Fruit fly (Drosophila melanogaster) whole organism, embryonic: ENCODE measurements around the gene Syx1A.

ENCODE experiments used
- Abd-B ChIP-seq: fragments of 200-800 bp; sonication (Bioruptor generic); optimal IDR thresholded peaks from 2 replicates; lab custom pipeline; 2018; ENCODE audit warnings: missing biosample characterization, mild to moderate bottlenecking, missing genetic modification characterization, moderate library complexity
- Adf1 ChIP-seq: fragments of 200-800 bp; sonication (Bioruptor generic); IDR thresholded peaks from 2 replicates; pipeline ENCODE4 v1.3.6; 2022; ENCODE audit warnings: missing biosample characterization, missing genetic modification characterization
- Asciz ChIP-seq: fragments of 200-800 bp; sonication (Bioruptor generic); optimal IDR thresholded peaks from 2 replicates; lab custom pipeline; 2017; ENCODE audit warnings: missing biosample characterization, mild to moderate bottlenecking, missing genetic modification characterization, missing genetic modification reagents
- Blimp-1 ChIP-seq: fragments of 200-800 bp; sonication (Bioruptor generic); optimal IDR thresholded peaks from 3 replicates; lab custom pipeline; 2018; ENCODE audit warnings: missing biosample characterization, missing genetic modification characterization, mild to moderate bottlenecking, moderate library complexity, missing genetic modification reagents
- CG10267 ChIP-seq: fragments of 200-800 bp; sonication (Bioruptor generic); optimal IDR thresholded peaks from 2 replicates; lab custom pipeline; 2018; ENCODE audit warnings: missing biosample characterization, mild to moderate bottlenecking, missing genetic modification characterization, moderate library complexity
- CG10543 ChIP-seq: fragments of 200-800 bp; sonication (Bioruptor generic); optimal IDR thresholded peaks from 3 replicates; lab custom pipeline; 2017; ENCODE audit warnings: missing biosample characterization, mild to moderate bottlenecking, missing genetic modification characterization, moderate library complexity
- CG11247 ChIP-seq: fragments of 200-800 bp; sonication (Bioruptor generic); IDR thresholded peaks from 2 replicates; pipeline ENCODE4 v1.3.6; 2022; ENCODE audit warnings: missing biosample characterization, missing genetic modification characterization
- CG12155 ChIP-seq: fragments of 200-800 bp; sonication (Bioruptor generic); optimal IDR thresholded peaks from 3 replicates; lab custom pipeline; 2016; ENCODE audit warnings: missing biosample characterization, missing genetic modification characterization
- CG12659 ChIP-seq: fragments of 200-800 bp; sonication (Bioruptor generic); optimal IDR thresholded peaks from 3 replicates; lab custom pipeline; 2017; ENCODE audit warnings: mild to moderate bottlenecking, missing biosample characterization, missing genetic modification reagents, missing genetic modification characterization
- CG13123 ChIP-seq: fragments of 200-800 bp; sonication (Bioruptor generic); optimal IDR thresholded peaks from 2 replicates; lab custom pipeline; 2016; ENCODE audit warnings: missing biosample characterization, missing genetic modification characterization
- CG15479 ChIP-seq: fragments of 200-800 bp; sonication (Bioruptor generic); optimal IDR thresholded peaks from 3 replicates; lab custom pipeline; 2019; ENCODE audit warnings: missing biosample characterization, mild to moderate bottlenecking, missing genetic modification characterization, moderate library complexity
- CG17912 ChIP-seq: fragments of 200-800 bp; sonication (Bioruptor generic); optimal IDR thresholded peaks from 2 replicates; lab custom pipeline; 2018; ENCODE audit warnings: missing biosample characterization, mild to moderate bottlenecking, missing genetic modification characterization
- CG2199 ChIP-seq: fragments of 200-800 bp; sonication (Bioruptor generic); IDR thresholded peaks from 3 replicates; pipeline ENCODE4 v1.3.6; 2022; ENCODE audit warnings: missing biosample characterization, missing genetic modification characterization
- CG2712 ChIP-seq: fragments of 200-800 bp; optimal IDR thresholded peaks from 3 replicates; lab custom pipeline; 2019; ENCODE audit warnings: missing biosample characterization, mild to moderate bottlenecking, missing genetic modification characterization, moderate library complexity
- CG31441 ChIP-seq: fragments of 200-800 bp; sonication (Bioruptor generic); IDR thresholded peaks from 2 replicates; pipeline ENCODE4 v1.3.6; 2022; ENCODE audit warnings: missing biosample characterization, missing genetic modification characterization
- CG32767 ChIP-seq: fragments of 200-800 bp; sonication (Bioruptor generic); IDR thresholded peaks from 2 replicates; pipeline ENCODE4 v1.3.6; 2022; ENCODE audit warnings: missing biosample characterization, missing genetic modification characterization
- CG32772 ChIP-seq: fragments of 200-800 bp; sonication (Bioruptor generic); IDR thresholded peaks from 2 replicates; pipeline ENCODE4 v1.3.6; 2022; ENCODE audit warnings: missing biosample characterization, missing genetic modification characterization
- CG7271 ChIP-seq: fragments of 200-800 bp; sonication (Bioruptor generic); optimal IDR thresholded peaks from 2 replicates; lab custom pipeline; 2018; ENCODE audit warnings: missing biosample characterization, mild to moderate bottlenecking, missing genetic modification characterization, moderate library complexity
- CG7839 ChIP-seq: fragments of 200-800 bp; sonication (Bioruptor generic); optimal IDR thresholded peaks from 3 replicates; lab custom pipeline; 2018; ENCODE audit warnings: missing biosample characterization, mild to moderate bottlenecking, missing genetic modification characterization, moderate library complexity
- CG8089 ChIP-seq: fragments of 200-800 bp; sonication (Bioruptor generic); optimal IDR thresholded peaks from 3 replicates; lab custom pipeline; 2016; ENCODE audit warnings: missing biosample characterization, missing genetic modification characterization
- CG8290 ChIP-seq, 3 experiments: fragments of 200-800 bp; sonication (Bioruptor generic); optimal IDR thresholded peaks; 2 replicates each; lab custom pipeline; 2016 to 2019; ENCODE audit warnings: missing biosample characterization in 3 of 3, missing genetic modification characterization in 3 of 3, mild to moderate bottlenecking in 2 of 3, moderate library complexity in 1 of 3
- CG8388 ChIP-seq: fragments of 200-800 bp; sonication (Bioruptor generic); optimal IDR thresholded peaks from 2 replicates; lab custom pipeline; 2019; ENCODE audit warnings: missing biosample characterization, mild to moderate bottlenecking, missing genetic modification characterization, moderate library complexity
- CG8765 ChIP-seq: fragments of 200-800 bp; sonication (Bioruptor generic); IDR thresholded peaks from 2 replicates; pipeline ENCODE4 v1.3.6; 2022; ENCODE audit warnings: missing biosample characterization, missing genetic modification characterization
- CG9215 ChIP-seq: fragments of 200-800 bp; sonication (Bioruptor generic); IDR thresholded peaks from 2 replicates; pipeline ENCODE4 v1.3.6; 2022; ENCODE audit warnings: missing biosample characterization, missing genetic modification characterization
- CTCF ChIP-seq: fragments of 200-800 bp; sonication (Bioruptor generic); optimal IDR thresholded peaks from 2 replicates; lab custom pipeline; 2017; ENCODE audit warnings: missing biosample characterization, mild to moderate bottlenecking, missing genetic modification characterization, moderate library complexity
- Dfd ChIP-seq, 2 experiments: fragments of >200 bp; optimal IDR thresholded peaks; 2 replicates each; lab custom pipeline; 2017; ENCODE audit warnings: missing biosample characterization in 2 of 2, missing genetic modification characterization in 2 of 2
- Gug ChIP-seq: fragments of 200-800 bp; sonication (Bioruptor generic); IDR thresholded peaks from 4 replicates; pipeline ENCODE4 v1.3.6; 2022; ENCODE audit warnings: missing biosample characterization, missing genetic modification characterization
- Hr78 ChIP-seq, 2 experiments: fragments of 200-800 bp in 1 of 2; fragments of >200 bp in 1 of 2; sonication (Bioruptor generic) in 1 of 2; optimal IDR thresholded peaks; 2 replicates each; lab custom pipeline; 2017 to 2019; ENCODE audit warnings: missing biosample characterization in 2 of 2, missing genetic modification characterization in 2 of 2, mild to moderate bottlenecking in 1 of 2, moderate library complexity in 1 of 2
- Max ChIP-seq: fragments of 200-800 bp; sonication (Bioruptor generic); optimal IDR thresholded peaks from 2 replicates; lab custom pipeline; 2016; ENCODE audit warnings: missing biosample characterization, mild to moderate bottlenecking, missing genetic modification characterization
- Mrtf ChIP-seq: fragments of 200-800 bp; sonication (Bioruptor generic); IDR thresholded peaks from 3 replicates; pipeline ENCODE4 v1.3.6; 2022; ENCODE audit warnings: missing biosample characterization, missing genetic modification characterization
- Neu2 ChIP-seq: fragments of 200-800 bp; sonication (Bioruptor generic); optimal IDR thresholded peaks from 3 replicates; lab custom pipeline; 2016; ENCODE audit warnings: missing biosample characterization, missing genetic modification characterization, borderline replicate concordance
- PHDP ChIP-seq: fragments of 200-800 bp; sonication (Bioruptor generic); optimal IDR thresholded peaks from 3 replicates; lab custom pipeline; 2018; ENCODE audit warnings: missing biosample characterization, mild to moderate bottlenecking, missing genetic modification characterization, moderate library complexity
- Ptx1 ChIP-seq: fragments of 200-800 bp; sonication (Bioruptor generic); IDR thresholded peaks from 2 replicates; pipeline ENCODE4 v1.3.6; 2022; ENCODE audit warnings: missing biosample characterization, missing genetic modification characterization
- Sox102F ChIP-seq: fragments of 200-800 bp; sonication (Bioruptor generic); optimal IDR thresholded peaks from 2 replicates; lab custom pipeline; 2018; ENCODE audit warnings: missing biosample characterization, mild to moderate bottlenecking, missing genetic modification characterization, moderate library complexity
- aop ChIP-seq: fragments of 200-800 bp; sonication (Bioruptor generic); IDR thresholded peaks from 2 replicates; pipeline ENCODE4 v1.3.6; 2022; ENCODE audit warnings: missing biosample characterization, missing genetic modification characterization
- cad ChIP-seq: fragments of >200 bp; optimal IDR thresholded peaks from 2 replicates; lab custom pipeline; 2017; ENCODE audit warnings: missing biosample characterization, missing genetic modification characterization
- cas ChIP-seq: fragments of 200-800 bp; sonication (Bioruptor generic); IDR thresholded peaks from 2 replicates; pipeline ENCODE4 v1.3.6; 2022; ENCODE audit warnings: missing biosample characterization, missing genetic modification characterization
- crc ChIP-seq: fragments of 200-800 bp; sonication (Bioruptor generic); optimal IDR thresholded peaks from 2 replicates; lab custom pipeline; 2016; ENCODE audit warnings: missing biosample characterization, missing genetic modification characterization
- exex ChIP-seq: fragments of 200-800 bp; sonication (Bioruptor generic); optimal IDR thresholded peaks from 4 replicates; lab custom pipeline; 2018; ENCODE audit warnings: missing biosample characterization, mild to moderate bottlenecking, missing genetic modification characterization, moderate library complexity
- gcm ChIP-seq: fragments of 200-800 bp; sonication (Bioruptor generic); optimal IDR thresholded peaks from 2 replicates; lab custom pipeline; 2019; ENCODE audit warnings: missing biosample characterization, mild to moderate bottlenecking, missing genetic modification characterization, moderate library complexity
- lbe ChIP-seq: fragments of 200-800 bp; sonication (Bioruptor generic); optimal IDR thresholded peaks from 2 replicates; lab custom pipeline; 2016; ENCODE audit warnings: missing biosample characterization, mild to moderate bottlenecking, missing genetic modification characterization
- lmd ChIP-seq: fragments of 200-800 bp; sonication (Bioruptor generic); IDR thresholded peaks from 2 replicates; pipeline ENCODE4 v1.3.6; 2022; ENCODE audit warnings: missing biosample characterization, missing genetic modification characterization
- nerfin-1 ChIP-seq: fragments of 200-800 bp; sonication (Bioruptor generic); optimal IDR thresholded peaks from 3 replicates; lab custom pipeline; 2019; ENCODE audit warnings: missing biosample characterization, mild to moderate bottlenecking, missing genetic modification characterization, moderate library complexity
- sna ChIP-seq: fragments of 200-800 bp; sonication (Bioruptor generic); IDR thresholded peaks from 2 replicates; pipeline ENCODE4 v1.3.6; 2022; ENCODE audit warnings: missing biosample characterization, missing genetic modification characterization; ENCODE audit not compliant: partially characterized antibody
- stc ChIP-seq: fragments of 200-800 bp; sonication (Bioruptor generic); IDR thresholded peaks from 2 replicates; pipeline ENCODE4 v1.3.6; 2022; ENCODE audit warnings: missing biosample characterization, missing genetic modification characterization
- tgo ChIP-seq: fragments of 200-800 bp; sonication (Bioruptor generic); IDR thresholded peaks from 3 replicates; pipeline ENCODE4 v1.3.6; 2022; ENCODE audit warnings: missing biosample characterization, missing genetic modification characterization
- ttk ChIP-seq: fragments of 200-800 bp; sonication (Bioruptor generic); IDR thresholded peaks from 2 replicates; pipeline ENCODE4 v2.1.2; 2022; ENCODE audit warnings: missing biosample characterization, missing genetic modification characterization

Gene Syx1A

DNA sequence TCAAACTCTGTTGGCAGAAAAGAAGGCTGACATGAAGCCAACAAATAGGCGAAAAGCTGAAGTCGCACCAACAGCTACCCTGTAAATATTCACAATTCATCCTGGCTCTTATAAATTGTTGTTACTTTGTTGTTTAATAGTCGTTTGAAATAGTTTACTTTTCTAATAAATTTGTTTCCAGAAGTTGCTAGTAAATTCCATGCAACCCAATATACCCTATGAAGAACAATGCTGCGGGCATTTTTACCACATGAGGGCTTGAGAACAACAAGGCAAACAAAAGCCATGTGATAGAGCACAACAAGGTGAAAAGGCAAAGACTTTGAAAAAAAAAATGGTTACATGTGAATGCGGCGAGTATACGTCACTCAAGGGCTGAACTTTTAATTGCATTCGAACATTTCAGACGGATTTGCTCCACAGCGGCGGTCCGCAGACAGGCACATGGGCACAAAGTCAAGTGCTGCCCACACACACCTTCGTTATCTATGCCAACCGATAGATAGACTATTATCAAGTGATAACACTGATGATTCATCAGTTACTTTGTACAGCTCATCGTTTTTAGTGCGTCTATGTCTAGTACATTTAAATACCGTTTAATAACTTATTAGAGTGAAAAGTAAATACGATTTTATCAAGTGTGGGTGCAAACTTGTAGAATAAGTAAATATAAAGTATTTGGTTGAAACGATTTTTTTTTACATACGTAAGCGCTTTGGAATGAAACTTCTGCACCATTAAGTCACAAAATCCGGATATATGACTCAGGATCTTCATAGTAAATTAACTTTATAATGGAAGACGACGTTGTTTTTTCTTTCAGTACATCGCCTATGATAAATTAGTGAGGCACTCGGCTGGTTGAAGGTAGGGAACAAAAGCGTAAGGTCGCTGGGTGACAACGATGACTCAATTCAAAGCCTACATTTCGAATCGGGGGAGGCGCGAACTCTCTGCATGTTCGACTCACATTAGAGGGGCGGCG lies 6.2 kb downstream of the Syx1A start (continued):
- peak; percentile 73; the same call in 1 of the 2 replicates for TF ChIP-seq CG32767 (GFP tag; lab: Robert Waterston, UW)
- peak; percentile 18 for TF ChIP-seq nerfin-1
- peak; percentile 20 for TF ChIP-seq Max
- no peak for TF ChIP-seq sna
- peak; percentile 87 for TF ChIP-seq lmd (GFP tag; lab: Robert Waterston, UW)
- no peak for TF ChIP-seq Neu2
- TF ChIP-seq cad (GFP tag; lab: Kevin White, UChicago): no peak
- peak; percentile 80 for TF ChIP-seq Abd-B (GFP tag; lab: Kevin White, UChicago)
- TF ChIP-seq lbe (GFP tag; lab: Kevin White, UChicago): peak; percentile 58
- TF ChIP-seq CG31441 (GFP tag; lab: Robert Waterston, UW): peak; percentile 51
- TF ChIP-seq CG8765 (GFP tag; lab: Robert Waterston, UW): 0 out of 2 replicates have a peak, but pooled peaks have one; percentile 16
- no peak for TF ChIP-seq CG7271 (tag; lab: Kevin White, UChicago)
- peak; percentile 60; the same call in 1 of the 2 replicates for TF ChIP-seq cas (GFP tag; lab: Robert Waterston, UW)
- peak; percentile 62 for TF ChIP-seq CG8388 (GFP tag; lab: Kevin White, UChicago)
- TF ChIP-seq PHDP (tag; lab: Kevin White, UChicago): peak; percentile 79
- TF ChIP-seq CG8089: peak; percentile 54
- TF ChIP-seq CTCF: no peak
- TF ChIP-seq Hr78 (GFP tag; optimal IDR thresholded peaks at IDR 0.05; lab: Kevin White, UChicago): peak in 1 of 2 experiments; percentile 73
- TF ChIP-seq tgo (GFP tag; lab: Robert Waterston, UW): peak; percentile 80
- TF ChIP-seq CG7839 (tag; lab: Kevin White, UChicago): peak; percentile 85
- peak; percentile 32; the same call in 1 of the 2 replicates for TF ChIP-seq Adf1
- 0 out of 3 replicates have a peak, but pooled peaks have one; percentile 29 for TF ChIP-seq CG2199 (GFP tag; lab: Robert Waterston, UW)
- peak; percentile 76 for TF ChIP-seq gcm (GFP tag; lab: Kevin White, UChicago)
- TF ChIP-seq Blimp-1 (GFP tag; lab: Kevin White, UChicago): peak; percentile 83
- peak; percentile 64 for TF ChIP-seq CG13123 (GFP tag; lab: Kevin White, UChicago)
- TF ChIP-seq CG9215 (GFP tag; lab: Robert Waterston, UW): peak; percentile 63
- TF ChIP-seq CG17912 (GFP tag; lab: Kevin White, UChicago): no peak
- TF ChIP-seq CG15479 (GFP tag; lab: Kevin White, UChicago): no peak
- TF ChIP-seq CG12155 (GFP tag; lab: Kevin White, UChicago): peak; percentile 81
- TF ChIP-seq CG32772 (GFP tag; lab: Robert Waterston, UW): peak; percentile 82
- TF ChIP-seq exex (tag; lab: Kevin White, UChicago): peak; percentile 67
- TF ChIP-seq CG8290 (GFP tag; optimal IDR thresholded peaks at IDR 0.05; lab: Kevin White, UChicago): no peak
- TF ChIP-seq CG8290 (tag; optimal IDR thresholded peaks at IDR 0.05; lab: Kevin White, UChicago): peak in 1 of 2 experiments; percentile 81
- peak; percentile 69 for TF ChIP-seq ttk
- peak; percentile 84 for TF ChIP-seq Ptx1
- TF ChIP-seq CG12659 (GFP tag; lab: Kevin White, UChicago): peak; percentile 74
- peak; percentile 57; the same call in 1 of the 2 replicates for TF ChIP-seq aop (GFP tag; lab: Robert Waterston, UW)
- peak; percentile 69 for TF ChIP-seq CG11247 (GFP tag; lab: Robert Waterston, UW)
- peak; percentile 59 for TF ChIP-seq CG10267 (tag; lab: Kevin White, UChicago)
- no peak for TF ChIP-seq CG10543 (GFP tag; lab: Kevin White, UChicago)
- no peak for TF ChIP-seq Dfd (GFP tag; optimal IDR thresholded peaks at IDR 0.05; lab: Kevin White, UChicago)
- peak; percentile 81 for TF ChIP-seq Mrtf (GFP tag; lab: Robert Waterston, UW)
- TF ChIP-seq crc: peak; percentile 78
- peak; percentile 85 for TF ChIP-seq stc (GFP tag; lab: Robert Waterston, UW)
- TF ChIP-seq Gug (GFP tag; lab: Robert Waterston, UW): peak; percentile 69; the same call in 2 of the 4 replicates
- peak; percentile 82 for TF ChIP-seq CG2712
- TF ChIP-seq Asciz (GFP tag; lab: Kevin White, UChicago): peak; percentile 71
- peak; percentile 85 for TF ChIP-seq Sox102F (GFP tag; lab: Kevin White, UChicago)
